Fruit fly (Drosophila melanogaster): Measurements from ENCODE around the gene CG45071.

Gene CG45071

DNA sequence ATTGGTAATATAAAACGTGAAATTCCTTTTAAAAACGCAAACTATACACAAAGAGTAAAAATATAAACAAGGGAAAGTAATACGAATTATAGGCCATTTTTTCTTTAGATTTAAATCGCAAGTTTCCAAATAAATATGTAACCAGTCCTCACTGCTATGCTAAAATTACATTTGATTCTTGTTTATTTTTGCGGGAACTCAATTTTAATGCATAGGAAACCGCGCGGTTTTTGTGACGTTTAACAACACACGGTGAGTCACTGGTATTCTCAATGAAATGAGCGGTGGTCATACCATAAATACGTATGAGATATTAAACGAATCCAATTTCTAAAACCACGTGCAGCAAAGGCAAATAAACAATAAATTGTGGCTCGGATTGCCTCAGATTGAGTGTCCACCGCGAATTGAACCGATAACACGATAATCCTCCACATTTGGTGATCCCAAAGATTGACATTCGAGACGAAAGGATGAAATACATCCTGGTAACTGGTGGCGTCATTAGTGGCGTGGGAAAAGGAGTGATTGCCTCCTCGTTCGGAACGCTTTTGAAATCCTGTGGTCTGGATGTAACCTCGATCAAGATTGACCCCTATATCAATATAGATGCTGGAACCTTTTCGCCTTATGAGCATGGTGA lies 7.7 kb upstream of the CG45071 start, which contains the start of gene Ctps (continued):
- TF ChIP-seq Dek (tag; optimal IDR thresholded peaks at IDR 0.05) (no peak), CG6813 (GFP tag; optimal IDR thresholded peaks at IDR 0.05) (no peak), CG13296 (GFP tag; optimal IDR thresholded peaks at IDR 0.05) (peak; percentile 35), CG15269 (tag; optimal IDR thresholded peaks at IDR 0.05) (no peak), MTF-1 (GFP tag; optimal IDR thresholded peaks at IDR 0.05; ENCODE audit: borderline replicate concordance) (no peak), Med (GFP tag) (peak; percentile 91), CG14014 (GFP tag; IDR thresholded peaks at IDR 0.05) (no peak; the same call in 1 of the 2 replicates), unc-4 (GFP tag; IDR thresholded peaks at IDR 0.05; ENCODE audit: partially characterized antibody) (peak; percentile 28; the same call in 1 of the 2 replicates)

DNA sequence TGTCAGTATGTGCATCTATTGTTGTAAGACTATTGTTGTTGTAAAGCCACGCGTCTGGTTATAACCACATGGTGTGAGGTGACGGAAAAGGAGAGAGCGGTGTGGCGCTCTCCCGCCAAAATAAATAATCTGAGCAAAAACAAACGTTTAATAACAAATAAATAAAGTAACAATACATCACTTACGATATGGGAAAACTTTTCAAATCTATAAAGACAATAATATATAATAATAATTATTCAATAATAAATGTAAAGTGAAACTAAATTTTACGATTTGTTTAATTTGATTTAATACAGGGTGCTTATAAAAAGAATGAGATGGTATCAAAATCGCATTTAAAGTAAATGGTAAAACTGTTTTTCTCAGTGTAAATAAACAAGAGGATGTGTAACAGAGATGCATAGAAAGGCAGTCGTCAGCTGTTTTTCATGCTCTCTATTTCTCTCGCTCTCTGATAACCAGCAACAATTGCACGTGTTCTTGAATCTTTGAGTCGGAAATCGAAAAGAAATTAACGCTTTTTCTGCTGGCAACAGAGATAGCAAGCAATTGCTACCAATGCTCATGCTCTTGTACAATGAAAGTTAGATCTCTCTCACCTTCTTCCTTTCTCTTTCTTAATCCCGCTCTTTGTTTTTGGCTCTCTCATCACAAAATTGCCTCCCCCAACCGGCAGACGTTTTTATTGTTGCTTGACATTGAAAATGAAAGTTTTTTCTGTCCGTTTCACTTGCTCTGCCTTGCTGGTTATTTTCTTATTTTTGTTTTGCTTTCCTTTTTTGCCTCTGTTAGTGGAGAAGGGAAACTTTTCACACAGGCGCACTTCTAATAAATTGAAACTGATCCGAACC lies 6.8 kb upstream of the CG45071 start:
- TF ChIP-seq CrebB (tag; optimal IDR thresholded peaks at IDR 0.05) (peak; percentile 50), z (GFP tag; IDR thresholded peaks at IDR 0.05) (no peak), lov (optimal IDR thresholded peaks at IDR 0.05) (no peak), lov (GFP tag; IDR thresholded peaks at IDR 0.05) (peak; percentile 69; the same call in 2 of the 3 replicates), twi (tag; optimal IDR thresholded peaks at IDR 0.05) (peak; percentile 45), CG15601 (tag; optimal IDR thresholded peaks at IDR 0.05) (peak; percentile 85), CG14710 (tag; optimal IDR thresholded peaks at IDR 0.05) (peak; percentile 97), aop (GFP tag; IDR thresholded peaks at IDR 0.05) (no peak), stwl (tag; optimal IDR thresholded peaks at IDR 0.05) (peak; percentile 17), Scr (GFP tag; IDR thresholded peaks at IDR 0.05; ENCODE audit: partially characterized antibody) (no peak), abd-A (tag; optimal IDR thresholded peaks at IDR 0.05) (peak; percentile 53), crp (GFP tag; optimal IDR thresholded peaks at IDR 0.05) (peak in 1 of 2 experiments; percentile 76), CG13624 (GFP tag; optimal IDR thresholded peaks at IDR 0.05) (no peak), toy (GFP tag; IDR thresholded peaks at IDR 0.05) (peak; percentile 39; the same call in 1 of the 2 replicates), Drgx (GFP tag; IDR thresholded peaks at IDR 0.05) (peak; percentile 86), Fer3 (tag; optimal IDR thresholded peaks at IDR 0.05) (peak; percentile 89), grn (GFP tag; optimal IDR thresholded peaks at IDR 0.05) (peak; percentile 38), CG3281 (GFP tag; optimal IDR thresholded peaks at IDR 0.05) (peak; percentile 92), fu2 (GFP tag; optimal IDR thresholded peaks at IDR 0.05) (no peak), CG7372 (GFP tag; IDR thresholded peaks at IDR 0.05) (peak; percentile 67; the same call in 1 of the 2 replicates), CG2120 (GFP tag; optimal IDR thresholded peaks at IDR 0.05) (peak; percentile 40), Ssrp (tag; optimal IDR thresholded peaks at IDR 0.05) (peak; percentile 82), CG12155 (GFP tag; optimal IDR thresholded peaks at IDR 0.05) (peak; percentile 38), Nf-YB (GFP tag; optimal IDR thresholded peaks at IDR 0.05) (peak; percentile 76), sr (GFP tag; IDR thresholded peaks at IDR 0.05) (peak; percentile 56; the same call in 2 of the 3 replicates), fd64A (GFP tag; optimal IDR thresholded peaks at IDR 0.05) (no peak), CG17802 (tag; optimal IDR thresholded peaks at IDR 0.05) (no peak), CG34224 (GFP tag; IDR thresholded peaks at IDR 0.05; ENCODE audit: partially characterized antibody) (no peak), Dbx (GFP tag; IDR thresholded peaks at IDR 0.05) (peak; percentile 75), CG11456 (GFP tag; IDR thresholded peaks at IDR 0.05) (peak; percentile 65), mirr (GFP tag; optimal IDR thresholded peaks at IDR 0.05) (peak; percentile 39), H15 (GFP tag; IDR thresholded peaks at IDR 0.05) (peak; percentile 66; the same call in 2 of the 3 replicates), CG17568 (GFP tag; optimal IDR thresholded peaks at IDR 0.05) (peak; percentile 67), Sin3A (optimal IDR thresholded peaks at IDR 0.05) (no peak), en (GFP tag; optimal IDR thresholded peaks at IDR 0.05) (no peak), Hmx (GFP tag; optimal IDR thresholded peaks at IDR 0.05) (no peak), CG6175 (GFP tag; IDR thresholded peaks at IDR 0.05) (0 out of 3 replicates have a peak, but pooled peaks have one; percentile 13), Hr3 (GFP tag; optimal IDR thresholded peaks at IDR 0.05) (peak; percentile 64)

Data from whole organism, embryonic.